Fruit fly (Drosophila melanogaster) whole organism, embryonic: Measurements from ENCODE around the gene CG14269.
A peak's percentile ranks its signal among the peaks of the same experiment; 100 is the strongest.

Experiments used
- Aef1 ChIP-seq: fragments of 200-800 bp; sonication (Bioruptor generic); IDR thresholded peaks from 3 replicates; pipeline ENCODE4 v1.3.6; 2022; ENCODE audit warnings: missing biosample characterization, missing genetic modification characterization
- Antp ChIP-seq: fragments of 200-800 bp; sonication (Bioruptor generic); optimal IDR thresholded peaks from 3 replicates; lab custom pipeline; 2016; ENCODE audit warnings: missing biosample characterization, missing genetic modification characterization
- Asciz ChIP-seq: fragments of 200-800 bp; sonication (Bioruptor generic); optimal IDR thresholded peaks from 2 replicates; lab custom pipeline; 2017; ENCODE audit warnings: missing biosample characterization, mild to moderate bottlenecking, missing genetic modification characterization, missing genetic modification reagents
- CG10431 ChIP-seq: fragments of 200-800 bp; sonication (Bioruptor generic); optimal IDR thresholded peaks from 3 replicates; lab custom pipeline; 2018; ENCODE audit warnings: missing biosample characterization, mild to moderate bottlenecking, missing genetic modification characterization
- CG10462 ChIP-seq: fragments of 200-800 bp; sonication (Bioruptor generic); optimal IDR thresholded peaks from 2 replicates; lab custom pipeline; 2016; ENCODE audit warnings: missing biosample characterization, missing genetic modification characterization
- CG11093 ChIP-seq: fragments of 200-800 bp; sonication (Bioruptor generic); IDR thresholded peaks from 3 replicates; pipeline ENCODE4 v1.3.6; 2022; ENCODE audit warnings: missing biosample characterization, missing genetic modification characterization
- CG12155 ChIP-seq: fragments of 200-800 bp; sonication (Bioruptor generic); optimal IDR thresholded peaks from 3 replicates; lab custom pipeline; 2016; ENCODE audit warnings: missing biosample characterization, missing genetic modification characterization
- CG12219 ChIP-seq: fragments of 200-800 bp; sonication (Bioruptor generic); optimal IDR thresholded peaks from 3 replicates; lab custom pipeline; 2018; ENCODE audit warnings: missing biosample characterization, mild to moderate bottlenecking, missing genetic modification characterization
- CG14014 ChIP-seq: fragments of 200-800 bp; sonication (Bioruptor generic); IDR thresholded peaks from 2 replicates; pipeline ENCODE4 v1.3.6; 2022; ENCODE audit warnings: missing biosample characterization, missing genetic modification characterization
- CG14860 ChIP-seq: fragments of 200-800 bp; sonication (Bioruptor generic); IDR thresholded peaks from 3 replicates; pipeline ENCODE4 v1.3.6; 2022; ENCODE audit warnings: missing biosample characterization, missing genetic modification characterization; ENCODE audit not compliant: partially characterized antibody
- CG15479 ChIP-seq: fragments of 200-800 bp; sonication (Bioruptor generic); optimal IDR thresholded peaks from 3 replicates; lab custom pipeline; 2019; ENCODE audit warnings: missing biosample characterization, mild to moderate bottlenecking, missing genetic modification characterization, moderate library complexity
- CG15601 ChIP-seq: fragments of 200-800 bp; sonication (Bioruptor generic); optimal IDR thresholded peaks from 3 replicates; lab custom pipeline; 2019; ENCODE audit warnings: missing biosample characterization, mild to moderate bottlenecking, missing genetic modification characterization, moderate library complexity
- CG1603 ChIP-seq: fragments of 200-800 bp; sonication (Bioruptor generic); optimal IDR thresholded peaks from 2 replicates; lab custom pipeline; 2019; ENCODE audit warnings: missing biosample characterization, mild to moderate bottlenecking, missing genetic modification characterization, moderate library complexity
- CG16863 ChIP-seq: fragments of 200-800 bp; sonication (Bioruptor generic); optimal IDR thresholded peaks from 3 replicates; lab custom pipeline; 2016; ENCODE audit warnings: missing biosample characterization, missing genetic modification characterization
- CG17328 ChIP-seq: fragments of 200-800 bp; sonication (Bioruptor generic); IDR thresholded peaks from 2 replicates; pipeline ENCODE4 v1.3.6; 2022; ENCODE audit warnings: missing biosample characterization, missing genetic modification characterization
- CG2678 ChIP-seq: fragments of 200-800 bp; sonication (Bioruptor generic); optimal IDR thresholded peaks from 3 replicates; lab custom pipeline; 2019; ENCODE audit warnings: missing biosample characterization, mild to moderate bottlenecking, missing genetic modification characterization, moderate library complexity
- CG30431 ChIP-seq: fragments of 200-800 bp; sonication (Bioruptor generic); optimal IDR thresholded peaks from 2 replicates; lab custom pipeline; 2017; ENCODE audit warnings: missing biosample characterization, missing genetic modification characterization
- CG31365 ChIP-seq: fragments of 200-800 bp; sonication (Bioruptor generic); optimal IDR thresholded peaks from 2 replicates; lab custom pipeline; 2018; ENCODE audit warnings: missing biosample characterization, mild to moderate bottlenecking, missing genetic modification characterization
- CG4707 ChIP-seq: fragments of 200-800 bp; sonication (Bioruptor generic); optimal IDR thresholded peaks from 2 replicates; lab custom pipeline; 2018; ENCODE audit warnings: missing biosample characterization, mild to moderate bottlenecking, missing genetic modification characterization, moderate library complexity
- CG4730 ChIP-seq: fragments of 200-800 bp; sonication (Bioruptor generic); IDR thresholded peaks from 2 replicates; pipeline ENCODE4 v1.3.6; 2022; ENCODE audit warnings: missing biosample characterization, missing genetic modification characterization
- CG4820 ChIP-seq: fragments of 200-800 bp; sonication (Bioruptor generic); optimal IDR thresholded peaks from 3 replicates; lab custom pipeline; 2016; ENCODE audit warnings: missing biosample characterization, missing genetic modification characterization
- CG6765 ChIP-seq: fragments of 200-800 bp; sonication (Bioruptor generic); optimal IDR thresholded peaks from 3 replicates; lab custom pipeline; 2017; ENCODE audit warnings: missing biosample characterization, mild to moderate bottlenecking, missing genetic modification characterization
- CG6854 ChIP-seq: fragments of 200-800 bp; sonication (Bioruptor generic); optimal IDR thresholded peaks from 3 replicates; lab custom pipeline; 2017; ENCODE audit warnings: missing biosample characterization, mild to moderate bottlenecking, missing genetic modification characterization
- CG7372 ChIP-seq: fragments of 200-800 bp; sonication (Bioruptor generic); IDR thresholded peaks from 2 replicates; pipeline ENCODE4 v1.3.6; 2022; ENCODE audit warnings: missing biosample characterization, missing genetic modification characterization
- CG7745 ChIP-seq: fragments of 200-800 bp; sonication (Bioruptor generic); optimal IDR thresholded peaks from 2 replicates; lab custom pipeline; 2018; ENCODE audit warnings: missing biosample characterization, mild to moderate bottlenecking, missing genetic modification characterization, moderate library complexity
- CG8281 ChIP-seq: fragments of 200-800 bp; sonication (Bioruptor generic); optimal IDR thresholded peaks from 2 replicates; lab custom pipeline; 2018; ENCODE audit warnings: missing biosample characterization, mild to moderate bottlenecking, missing genetic modification characterization, moderate library complexity
- Dbx ChIP-seq: fragments of 200-800 bp; sonication (Bioruptor generic); IDR thresholded peaks from 3 replicates; pipeline ENCODE4 v1.3.6; 2022; ENCODE audit warnings: missing biosample characterization, missing genetic modification characterization
- Dip3 ChIP-seq: fragments of 200-800 bp; sonication (Bioruptor generic); optimal IDR thresholded peaks from 3 replicates; lab custom pipeline; 2016; ENCODE audit warnings: missing biosample characterization, missing genetic modification characterization
- Fer2 ChIP-seq: fragments of 200-800 bp; sonication (Bioruptor generic); optimal IDR thresholded peaks from 2 replicates; lab custom pipeline; 2018; ENCODE audit warnings: missing biosample characterization, mild to moderate bottlenecking, missing genetic modification characterization, moderate library complexity
- Hr78 ChIP-seq, 2 experiments: fragments of 200-800 bp in 1 of 2; fragments of >200 bp in 1 of 2; sonication (Bioruptor generic) in 1 of 2; optimal IDR thresholded peaks; 2 replicates each; lab custom pipeline; 2017 to 2019; ENCODE audit warnings: missing biosample characterization in 2 of 2, missing genetic modification characterization in 2 of 2, mild to moderate bottlenecking in 1 of 2, moderate library complexity in 1 of 2
- Opbp ChIP-seq: fragments of 200-800 bp; sonication (Bioruptor generic); IDR thresholded peaks from 3 replicates; pipeline ENCODE4 v1.3.6; 2022; ENCODE audit warnings: missing biosample characterization, missing genetic modification characterization; ENCODE audit not compliant: partially characterized antibody
- PHDP ChIP-seq: fragments of 200-800 bp; sonication (Bioruptor generic); optimal IDR thresholded peaks from 3 replicates; lab custom pipeline; 2018; ENCODE audit warnings: missing biosample characterization, mild to moderate bottlenecking, missing genetic modification characterization, moderate library complexity
- Side ChIP-seq: fragments of 200-800 bp; sonication (Bioruptor generic); optimal IDR thresholded peaks from 2 replicates; lab custom pipeline; 2016; ENCODE audit warnings: missing biosample characterization, missing genetic modification characterization
- YL-1 ChIP-seq: fragments of 200-800 bp; sonication (Bioruptor generic); optimal IDR thresholded peaks from 3 replicates; lab custom pipeline; 2017; ENCODE audit warnings: missing biosample characterization, mild to moderate bottlenecking, missing genetic modification characterization
- aop ChIP-seq: fragments of 200-800 bp; sonication (Bioruptor generic); IDR thresholded peaks from 2 replicates; pipeline ENCODE4 v1.3.6; 2022; ENCODE audit warnings: missing biosample characterization, missing genetic modification characterization
- danr ChIP-seq: fragments of 200-800 bp; sonication (Bioruptor generic); IDR thresholded peaks from 2 replicates; pipeline ENCODE4 v1.3.6; 2022; ENCODE audit warnings: missing biosample characterization, missing genetic modification characterization
- dati ChIP-seq: fragments of 200-800 bp; sonication (Bioruptor generic); IDR thresholded peaks from 2 replicates; pipeline ENCODE4 v1.3.6; 2022; ENCODE audit warnings: missing biosample characterization, missing genetic modification characterization
- disco-r ChIP-seq: fragments of 200-800 bp; sonication (Bioruptor generic); optimal IDR thresholded peaks from 2 replicates; lab custom pipeline; 2016; ENCODE audit warnings: missing biosample characterization, missing genetic modification characterization
- dpn ChIP-seq, 2 experiments: fragments of 200-800 bp; sonication (Bioruptor generic); optimal IDR thresholded peaks; 3 replicates each; lab custom pipeline; 2016; ENCODE audit warnings: missing biosample characterization in 2 of 2, missing genetic modification characterization in 2 of 2
- fd96Cb ChIP-seq: fragments of 200-800 bp; sonication (Bioruptor generic); optimal IDR thresholded peaks from 2 replicates; lab custom pipeline; 2018; ENCODE audit warnings: missing biosample characterization, mild to moderate bottlenecking, missing genetic modification characterization, moderate library complexity
- hbn ChIP-seq: fragments of 200-800 bp; sonication (Bioruptor generic); IDR thresholded peaks from 2 replicates; pipeline ENCODE4 v1.3.6; 2022; ENCODE audit warnings: missing biosample characterization, missing genetic modification characterization; ENCODE audit not compliant: partially characterized antibody
- inv ChIP-seq: fragments of 200-800 bp; sonication (Bioruptor generic); IDR thresholded peaks from 2 replicates; pipeline ENCODE4 v1.3.6; 2022; ENCODE audit warnings: missing biosample characterization, missing genetic modification characterization; ENCODE audit not compliant: partially characterized antibody
- jing ChIP-seq: fragments of 200-800 bp; sonication (Bioruptor generic); optimal IDR thresholded peaks from 2 replicates; lab custom pipeline; 2018; ENCODE audit warnings: missing biosample characterization, mild to moderate bottlenecking, missing genetic modification characterization
- klu ChIP-seq: fragments of 200-800 bp; sonication (Bioruptor generic); IDR thresholded peaks from 2 replicates; pipeline ENCODE4 v1.3.6; 2022; ENCODE audit warnings: missing biosample characterization, missing genetic modification characterization
- rib ChIP-seq: fragments of 200-800 bp; sonication (Bioruptor generic); IDR thresholded peaks from 2 replicates; pipeline ENCODE4 v1.3.6; 2022; ENCODE audit warnings: missing biosample characterization, missing genetic modification characterization
- salm ChIP-seq: fragments of 200-800 bp; sonication (Bioruptor generic); optimal IDR thresholded peaks from 2 replicates; lab custom pipeline; 2018; ENCODE audit warnings: missing biosample characterization, mild to moderate bottlenecking, missing genetic modification characterization
- sc ChIP-seq, 3 experiments: fragments of >200 bp in 2 of 3; fragments of 200-800 bp in 1 of 3; sonication (Bioruptor generic) in 1 of 3; optimal IDR thresholded peaks; 2 replicates in 2 of 3; 3 replicates in 1 of 3; lab custom pipeline; 2017; ENCODE audit warnings: mild to moderate bottlenecking in 1 of 3, missing biosample characterization in 1 of 3, missing genetic modification characterization in 1 of 3, missing genetic modification reagents in 1 of 3
- sd ChIP-seq: fragments of 200-800 bp; sonication (Bioruptor generic); optimal IDR thresholded peaks from 3 replicates; lab custom pipeline; 2018; ENCODE audit warnings: missing biosample characterization, mild to moderate bottlenecking, missing genetic modification characterization, moderate library complexity
- tll ChIP-seq, 2 experiments: fragments of 200-800 bp in 1 of 2; fragments of >200 bp in 1 of 2; sonication (Bioruptor generic) in 1 of 2; optimal IDR thresholded peaks; 2 replicates each; lab custom pipeline; 2017 to 2019; ENCODE audit warnings: missing biosample characterization in 2 of 2, missing genetic modification characterization in 2 of 2, mild to moderate bottlenecking in 1 of 2, moderate library complexity in 1 of 2
- yki ChIP-seq: fragments of >200 bp; optimal IDR thresholded peaks from 3 replicates; lab custom pipeline; 2018

Gene CG14269

DNA sequence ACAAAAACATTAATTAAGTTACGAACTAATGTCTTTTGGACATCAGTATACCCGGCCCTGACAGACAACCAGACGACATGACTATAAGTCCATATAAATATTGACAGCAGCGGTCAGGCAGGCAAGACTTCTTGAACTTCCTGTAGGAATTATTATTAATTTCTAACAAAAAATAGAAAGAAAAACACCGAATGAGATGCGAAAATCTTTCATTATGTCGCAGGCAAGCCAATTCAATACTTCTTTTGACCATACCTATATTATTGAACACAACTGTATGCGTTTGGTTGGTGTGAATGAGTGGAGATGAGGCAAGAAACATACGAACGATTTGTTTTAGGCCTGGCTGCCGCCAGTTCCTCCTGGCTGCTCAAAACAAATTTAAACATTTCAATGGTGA, 10.6 kb downstream of the CG14269 start (continued):
- TF ChIP-seq hbn (GFP tag; lab: Robert Waterston, UW) (no peak), sc (optimal IDR thresholded peaks at IDR 0.05; lab: Kevin White, UChicago) (no peak), sc (GFP tag; optimal IDR thresholded peaks at IDR 0.05; lab: Kevin White, UChicago) (peak; percentile 57), CG2678 (tag; lab: Kevin White, UChicago) (peak; percentile 84), tll (GFP tag; optimal IDR thresholded peaks at IDR 0.05; lab: Kevin White, UChicago) (no peak), yki (lab: Kevin White, UChicago) (no peak), CG15479 (GFP tag; lab: Kevin White, UChicago) (no peak), salm (tag; lab: Kevin White, UChicago) (peak; percentile 82), rib (GFP tag; lab: Robert Waterston, UW) (no peak), CG7372 (peak; percentile 56), Antp (peak; percentile 60), CG12155 (GFP tag; lab: Kevin White, UChicago) (peak; percentile 71), CG31365 (tag; lab: Kevin White, UChicago) (peak; percentile 36), Aef1 (GFP tag; lab: Robert Waterston, UW) (peak; percentile 74), CG11093 (peak; percentile 74), Dip3 (peak; percentile 74), inv (GFP tag; lab: Robert Waterston, UW) (no peak), fd96Cb (tag; lab: Kevin White, UChicago) (peak; percentile 83), CG15601 (tag; lab: Kevin White, UChicago) (peak; percentile 52), YL-1 (no peak), klu (GFP tag; lab: Robert Waterston, UW) (peak; percentile 61; the same call in 1 of the 2 replicates), CG16863 (GFP tag; lab: Kevin White, UChicago) (peak; percentile 76), PHDP (tag; lab: Kevin White, UChicago) (peak; percentile 87), CG30431 (GFP tag; lab: Kevin White, UChicago) (peak; percentile 72), Hr78 (GFP tag; optimal IDR thresholded peaks at IDR 0.05; lab: Kevin White, UChicago) (peak in 1 of 2 experiments; percentile 26), aop (GFP tag; lab: Robert Waterston, UW) (no peak), CG17328 (peak; percentile 85), CG7745 (tag; lab: Kevin White, UChicago) (no peak), CG1603 (tag; lab: Kevin White, UChicago) (peak; percentile 87), Asciz (GFP tag; lab: Kevin White, UChicago) (peak; percentile 75), Fer2 (tag; lab: Kevin White, UChicago) (no peak), CG14860 (GFP tag; lab: Robert Waterston, UW) (no peak), CG6765 (GFP tag; lab: Kevin White, UChicago) (peak; percentile 49), Dbx (peak; percentile 45; the same call in 1 of the 3 replicates), CG6854 (GFP tag; lab: Kevin White, UChicago) (peak; percentile 26), CG8281 (tag; lab: Kevin White, UChicago) (peak; percentile 47), CG4730 (GFP tag; lab: Robert Waterston, UW) (peak; percentile 66), CG4820 (peak; percentile 70), CG12219 (peak; percentile 84), dati (GFP tag; lab: Robert Waterston, UW) (peak; percentile 49; the same call in 1 of the 2 replicates), dpn (GFP tag; optimal IDR thresholded peaks at IDR 0.05; lab: Kevin White, UChicago) (peak; percentile 82 to 85), disco-r (GFP tag; lab: Kevin White, UChicago) (peak; percentile 47), danr (peak; percentile 56; the same call in 1 of the 2 replicates), CG10462 (GFP tag; lab: Kevin White, UChicago) (peak; percentile 21), sd (tag; lab: Kevin White, UChicago) (peak; percentile 70), Opbp (GFP tag; lab: Robert Waterston, UW) (no peak), jing (peak; percentile 81), CG14014 (GFP tag; lab: Robert Waterston, UW) (peak; percentile 79), Side (GFP tag; lab: Kevin White, UChicago) (peak; percentile 68), CG4707 (GFP tag; lab: Kevin White, UChicago) (peak; percentile 60), CG10431 (GFP tag; lab: Kevin White, UChicago) (no peak)
